Fruit fly (Drosophila melanogaster) whole organism, embryonic: ENCODE data around the gene woc.

Source experiments
- Blimp-1 ChIP-seq: fragments of 200-800 bp; sonication (Bioruptor generic); optimal IDR thresholded peaks from 3 replicates; lab custom pipeline; 2018; ENCODE audit warnings: missing biosample characterization, missing genetic modification characterization, mild to moderate bottlenecking, moderate library complexity, missing genetic modification reagents
- CG10147 ChIP-seq: fragments of 200-800 bp; sonication (Bioruptor generic); optimal IDR thresholded peaks from 2 replicates; lab custom pipeline; 2019; ENCODE audit warnings: missing biosample characterization, mild to moderate bottlenecking, missing genetic modification characterization, moderate library complexity
- CG10979 ChIP-seq: fragments of 200-800 bp; sonication (Bioruptor generic); optimal IDR thresholded peaks from 2 replicates; lab custom pipeline; 2018; ENCODE audit warnings: missing biosample characterization, mild to moderate bottlenecking, missing genetic modification characterization, moderate library complexity
- CG11456 ChIP-seq: fragments of 200-800 bp; sonication (Bioruptor generic); IDR thresholded peaks from 3 replicates; pipeline ENCODE4 v1.3.6; 2022; ENCODE audit warnings: missing biosample characterization, missing genetic modification characterization
- CG12659 ChIP-seq: fragments of 200-800 bp; sonication (Bioruptor generic); optimal IDR thresholded peaks from 3 replicates; lab custom pipeline; 2017; ENCODE audit warnings: mild to moderate bottlenecking, missing biosample characterization, missing genetic modification reagents, missing genetic modification characterization
- CG12942 ChIP-seq: fragments of 200-800 bp; sonication (Bioruptor generic); optimal IDR thresholded peaks from 3 replicates; lab custom pipeline; 2016; ENCODE audit warnings: missing biosample characterization, missing genetic modification characterization
- CG17612 ChIP-seq: fragments of 200-800 bp; sonication (Bioruptor generic); IDR thresholded peaks from 2 replicates; pipeline ENCODE4 v1.3.6; 2022; ENCODE audit warnings: missing biosample characterization, missing genetic modification characterization
- CG18011 ChIP-seq: fragments of 200-800 bp; sonication (Bioruptor generic); optimal IDR thresholded peaks from 2 replicates; lab custom pipeline; 2017; ENCODE audit warnings: missing biosample characterization, missing genetic modification characterization, mild to moderate bottlenecking, moderate library complexity, missing genotype
- CG18476 ChIP-seq: fragments of 200-800 bp; sonication (Bioruptor generic); optimal IDR thresholded peaks from 2 replicates; lab custom pipeline; 2016; ENCODE audit warnings: missing biosample characterization, mild to moderate bottlenecking, missing genetic modification characterization
- CG18619 ChIP-seq: fragments of 200-800 bp; sonication (Bioruptor generic); optimal IDR thresholded peaks from 3 replicates; lab custom pipeline; 2017; ENCODE audit warnings: missing biosample characterization, mild to moderate bottlenecking, missing genetic modification characterization
- CG2199 ChIP-seq: fragments of 200-800 bp; sonication (Bioruptor generic); IDR thresholded peaks from 3 replicates; pipeline ENCODE4 v1.3.6; 2022; ENCODE audit warnings: missing biosample characterization, missing genetic modification characterization
- CG34224 ChIP-seq: fragments of 200-800 bp; sonication (Bioruptor generic); IDR thresholded peaks from 3 replicates; pipeline ENCODE4 v1.3.6; 2022; ENCODE audit warnings: missing biosample characterization, missing genetic modification characterization; ENCODE audit not compliant: partially characterized antibody
- CG34376 ChIP-seq: fragments of 200-800 bp; sonication (Bioruptor generic); optimal IDR thresholded peaks from 2 replicates; lab custom pipeline; 2018; ENCODE audit warnings: missing biosample characterization, mild to moderate bottlenecking, missing genetic modification characterization
- CG4820 ChIP-seq: fragments of 200-800 bp; sonication (Bioruptor generic); optimal IDR thresholded peaks from 3 replicates; lab custom pipeline; 2016; ENCODE audit warnings: missing biosample characterization, missing genetic modification characterization
- CG4854 ChIP-seq: fragments of 200-800 bp; sonication (Bioruptor generic); optimal IDR thresholded peaks from 2 replicates; lab custom pipeline; 2016; ENCODE audit warnings: missing biosample characterization, missing genetic modification characterization, inconsistent platforms
- CG8478 ChIP-seq: fragments of >200 bp; optimal IDR thresholded peaks from 2 replicates; lab custom pipeline; 2018
- CG8944 ChIP-seq: fragments of 200-800 bp; sonication (Bioruptor generic); optimal IDR thresholded peaks from 3 replicates; lab custom pipeline; 2016; ENCODE audit warnings: missing biosample characterization, missing genetic modification characterization
- D19A ChIP-seq: fragments of 200-800 bp; optimal IDR thresholded peaks from 3 replicates; lab custom pipeline; 2019; ENCODE audit warnings: missing biosample characterization, mild to moderate bottlenecking, missing genetic modification characterization, moderate library complexity
- Ets65A ChIP-seq: fragments of 200-800 bp; sonication (Bioruptor generic); peaks from one replicate; lab custom pipeline; 2016; ENCODE audit warnings: missing biosample characterization, missing genetic modification characterization
- Fer1 ChIP-seq: fragments of 200-800 bp; sonication (Bioruptor generic); optimal IDR thresholded peaks from 2 replicates; lab custom pipeline; 2017; ENCODE audit warnings: missing biosample characterization, mild to moderate bottlenecking, missing genetic modification characterization
- Hr39 ChIP-seq: fragments of >200 bp; optimal IDR thresholded peaks from 2 replicates; lab custom pipeline; 2017
- Oaz ChIP-seq: fragments of 200-800 bp; sonication (Bioruptor generic); IDR thresholded peaks from 2 replicates; pipeline ENCODE4 v1.3.6; 2022; ENCODE audit warnings: missing biosample characterization, missing genetic modification characterization
- Stat92E ChIP-seq, 3 experiments: fragments of >200 bp in 2 of 3; fragments of 200-800 bp in 1 of 3; sonication (Bioruptor generic) in 1 of 3; optimal IDR thresholded peaks; 2 replicates each; lab custom pipeline; 2017 to 2019; ENCODE audit warnings: missing biosample characterization in 3 of 3, missing genetic modification characterization in 3 of 3, mild to moderate bottlenecking in 1 of 3, moderate library complexity in 1 of 3
- Trl ChIP-seq, 3 experiments: fragments of >200 bp in 2 of 3; fragments of 200-800 bp in 1 of 3; sonication (Bioruptor generic) in 1 of 3; optimal IDR thresholded peaks; 2 replicates in 1 of 3; 3 replicates in 2 of 3; lab custom pipeline; 2016 to 2017; ENCODE audit warnings: missing biosample characterization in 1 of 3, missing genetic modification characterization in 1 of 3
- Xrp1 ChIP-seq: fragments of 200-800 bp; sonication (Bioruptor generic); IDR thresholded peaks from 2 replicates; pipeline ENCODE4 v1.3.6; 2022; ENCODE audit warnings: missing biosample characterization, missing genetic modification characterization
- cas ChIP-seq: fragments of 200-800 bp; sonication (Bioruptor generic); IDR thresholded peaks from 2 replicates; pipeline ENCODE4 v1.3.6; 2022; ENCODE audit warnings: missing biosample characterization, missing genetic modification characterization
- cg ChIP-seq: fragments of 200-800 bp; sonication (Bioruptor generic); optimal IDR thresholded peaks from 3 replicates; lab custom pipeline; 2019; ENCODE audit warnings: missing biosample characterization, mild to moderate bottlenecking, missing genetic modification characterization, moderate library complexity
- crc ChIP-seq: fragments of 200-800 bp; sonication (Bioruptor generic); optimal IDR thresholded peaks from 2 replicates; lab custom pipeline; 2016; ENCODE audit warnings: missing biosample characterization, missing genetic modification characterization
- cwo ChIP-seq: fragments of 200-800 bp; sonication (Bioruptor generic); optimal IDR thresholded peaks from 3 replicates; lab custom pipeline; 2017; ENCODE audit warnings: missing biosample characterization, missing genetic modification characterization, mild to moderate bottlenecking, moderate library complexity, missing genetic modification reagents
- dan ChIP-seq: fragments of 200-800 bp; sonication (Bioruptor generic); IDR thresholded peaks from 2 replicates; pipeline ENCODE4 v1.3.6; 2022; ENCODE audit warnings: missing biosample characterization, missing genetic modification characterization
- exex ChIP-seq: fragments of 200-800 bp; sonication (Bioruptor generic); optimal IDR thresholded peaks from 4 replicates; lab custom pipeline; 2018; ENCODE audit warnings: missing biosample characterization, mild to moderate bottlenecking, missing genetic modification characterization, moderate library complexity
- ftz-f1 ChIP-seq: fragments of 200-800 bp; sonication (Bioruptor generic); optimal IDR thresholded peaks from 2 replicates; lab custom pipeline; 2016; ENCODE audit warnings: missing biosample characterization, missing genetic modification characterization
- gem ChIP-seq: fragments of 200-800 bp; sonication (Bioruptor generic); optimal IDR thresholded peaks from 2 replicates; lab custom pipeline; 2019; ENCODE audit warnings: missing biosample characterization, mild to moderate bottlenecking, missing genetic modification characterization, moderate library complexity
- grn ChIP-seq: fragments of 200-800 bp; sonication (Bioruptor generic); optimal IDR thresholded peaks from 3 replicates; lab custom pipeline; 2017; ENCODE audit warnings: missing biosample characterization, missing genetic modification characterization
- hbn ChIP-seq: fragments of 200-800 bp; sonication (Bioruptor generic); IDR thresholded peaks from 2 replicates; pipeline ENCODE4 v1.3.6; 2022; ENCODE audit warnings: missing biosample characterization, missing genetic modification characterization; ENCODE audit not compliant: partially characterized antibody
- ind ChIP-seq: fragments of 200-800 bp; sonication (Bioruptor generic); optimal IDR thresholded peaks from 3 replicates; lab custom pipeline; 2016; ENCODE audit warnings: missing biosample characterization, missing genetic modification characterization
- knrl ChIP-seq: fragments of 200-800 bp; sonication (Bioruptor generic); IDR thresholded peaks from 3 replicates; pipeline ENCODE4 v1.3.6; 2022; ENCODE audit warnings: missing biosample characterization, missing genetic modification characterization; ENCODE audit not compliant: partially characterized antibody
- lab ChIP-seq: fragments of 200-800 bp; sonication (Bioruptor generic); optimal IDR thresholded peaks from 3 replicates; lab custom pipeline; 2017; ENCODE audit warnings: missing biosample characterization, missing genetic modification characterization, mild to moderate bottlenecking, moderate library complexity, missing genetic modification reagents
- lola ChIP-seq, 3 experiments: fragments of >200 bp in 2 of 3; fragments of 200-800 bp in 1 of 3; sonication (Bioruptor generic) in 1 of 3; optimal IDR thresholded peaks; 2 replicates each; lab custom pipeline; 2017 to 2019; ENCODE audit warnings: missing biosample characterization in 3 of 3, missing genetic modification characterization in 3 of 3, mild to moderate bottlenecking in 1 of 3, moderate library complexity in 1 of 3
- mam ChIP-seq: fragments of 200-800 bp; sonication (Bioruptor generic); optimal IDR thresholded peaks from 3 replicates; lab custom pipeline; 2016; ENCODE audit warnings: missing biosample characterization, missing genetic modification characterization
- prd ChIP-seq, 3 experiments: fragments of >200 bp in 2 of 3; fragments of 200-800 bp in 1 of 3; sonication (Bioruptor generic) in 1 of 3; optimal IDR thresholded peaks in 2 of 3; IDR thresholded peaks in 1 of 3; 2 replicates in 2 of 3; 3 replicates in 1 of 3; pipeline versions ENCODE4 v1.3.6 to Lab custom; 2017 to 2022; ENCODE audit warnings: missing biosample characterization in 1 of 3, missing genetic modification characterization in 1 of 3
- sens ChIP-seq: fragments of 200-800 bp; sonication (Bioruptor generic); peaks from one replicate; lab custom pipeline; 2016; ENCODE audit warnings: missing biosample characterization, missing genetic modification characterization
- trem ChIP-seq: fragments of 200-800 bp; optimal IDR thresholded peaks from 3 replicates; lab custom pipeline; 2019; ENCODE audit warnings: missing biosample characterization, mild to moderate bottlenecking, missing genetic modification characterization, moderate library complexity
- tx ChIP-seq: fragments of 200-800 bp; sonication (Bioruptor generic); optimal IDR thresholded peaks from 2 replicates; lab custom pipeline; 2016; ENCODE audit warnings: missing biosample characterization, missing genetic modification characterization
- unpg ChIP-seq: fragments of 200-800 bp; sonication (Bioruptor generic); optimal IDR thresholded peaks from 3 replicates; lab custom pipeline; 2018; ENCODE audit warnings: missing biosample characterization, mild to moderate bottlenecking, missing genetic modification characterization, moderate library complexity
- vvl ChIP-seq: fragments of 200-800 bp; sonication (Bioruptor generic); IDR thresholded peaks from 2 replicates; pipeline ENCODE4 v1.3.6; 2022; ENCODE audit warnings: missing biosample characterization, missing genetic modification characterization

Gene woc

DNA sequence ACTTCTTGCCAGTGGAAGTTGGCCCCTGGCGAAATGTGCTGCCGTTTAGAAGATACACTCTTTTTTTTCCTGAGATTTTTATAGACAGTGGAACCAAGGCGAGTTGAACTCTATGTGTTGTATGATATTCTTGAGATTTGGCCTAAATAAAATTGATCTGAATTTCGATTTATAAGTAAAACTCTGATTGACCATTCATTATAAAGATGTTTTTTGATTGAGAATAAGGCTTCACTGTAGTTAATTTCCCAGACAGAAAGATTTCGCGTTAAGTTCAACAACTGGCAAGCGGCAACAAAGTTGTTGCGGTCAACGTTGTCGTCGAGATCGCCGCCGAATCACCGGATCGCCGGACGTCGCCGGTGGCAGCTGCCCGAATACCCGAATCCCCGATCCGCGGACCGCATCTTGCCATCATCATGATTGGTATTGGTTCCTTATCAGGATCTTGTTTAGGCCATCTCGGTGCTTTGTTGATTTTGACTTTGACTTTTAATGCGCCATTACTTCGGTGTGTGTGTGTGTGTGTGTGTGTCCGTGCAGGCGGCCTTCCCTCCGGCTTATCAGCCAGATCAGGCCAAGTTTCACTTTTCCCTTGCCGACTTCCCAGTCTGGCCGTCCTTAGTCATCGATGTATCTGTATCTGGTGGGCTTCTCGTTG is 41.7 kb downstream of the woc start:
- TF ChIP-seq Trl (optimal IDR thresholded peaks at IDR 0.05; lab: Kevin White, UChicago) (no peak), Trl (GFP tag; optimal IDR thresholded peaks at IDR 0.05; lab: Kevin White, UChicago) (no peak), trem (tag; lab: Kevin White, UChicago) (no peak), CG8944 (no peak), Blimp-1 (GFP tag; lab: Kevin White, UChicago) (peak; percentile 7), grn (peak; percentile 84)

DNA sequence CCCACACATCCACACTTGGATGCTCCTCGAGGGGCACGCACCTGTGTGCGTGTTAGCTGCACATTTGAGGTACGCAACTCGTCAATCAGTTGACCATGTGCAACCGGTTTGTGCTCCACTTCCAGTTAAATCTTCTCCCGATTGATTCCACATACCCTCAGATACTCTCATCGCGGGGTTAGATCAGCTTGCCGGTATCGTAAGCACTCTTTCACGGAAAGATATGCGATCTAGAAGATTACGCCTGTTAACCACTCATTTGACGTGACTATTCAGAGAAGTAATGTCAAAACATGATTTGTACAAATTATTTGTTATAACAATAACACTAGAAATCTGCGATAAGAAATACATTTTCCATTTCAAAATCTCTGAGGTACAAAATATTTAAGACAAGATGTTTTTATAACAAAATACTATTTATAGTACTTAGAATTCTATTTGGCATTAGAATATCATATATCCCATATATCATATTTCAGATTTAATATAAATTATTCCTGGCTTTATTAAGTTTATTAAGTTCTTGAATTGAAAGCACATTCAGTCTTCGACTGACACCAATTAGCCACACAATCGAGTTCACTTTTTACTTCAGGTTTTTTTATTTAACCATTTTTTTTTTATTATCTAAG is 42.9 kb downstream of the woc start:
- TF ChIP-seq dan (GFP tag; lab: Robert Waterston, UW): no peak
- TF ChIP-seq hbn (GFP tag; lab: Robert Waterston, UW): no peak
- no peak for TF ChIP-seq CG17612 (GFP tag; lab: Robert Waterston, UW)
- no peak for TF ChIP-seq CG12659 (GFP tag; lab: Kevin White, UChicago)
- no peak for TF ChIP-seq exex (tag; lab: Kevin White, UChicago)
- TF ChIP-seq mam (GFP tag; lab: Kevin White, UChicago): no peak
- peak; percentile 52 for TF ChIP-seq Ets65A (GFP tag; lab: Kevin White, UChicago)
- no peak for TF ChIP-seq knrl
- TF ChIP-seq lab: no peak
- no peak for TF ChIP-seq CG34376 (GFP tag; lab: Kevin White, UChicago)
- no peak for TF ChIP-seq Oaz (GFP tag; lab: Robert Waterston, UW)
- TF ChIP-seq vvl (GFP tag; lab: Robert Waterston, UW): no peak
- no peak for TF ChIP-seq Hr39 (lab: Kevin White, UChicago)
- peak; percentile 36 for TF ChIP-seq cg (GFP tag; lab: Kevin White, UChicago)
- TF ChIP-seq CG18011 (GFP tag; lab: Kevin White, UChicago): no peak
- no peak for TF ChIP-seq cwo
- no peak for TF ChIP-seq lola (GFP tag; optimal IDR thresholded peaks at IDR 0.05; lab: Kevin White, UChicago)
- no peak for TF ChIP-seq tx (GFP tag; lab: Kevin White, UChicago)
- no peak for TF ChIP-seq ind
- TF ChIP-seq CG11456: 0 out of 3 replicates have a peak, but pooled peaks have one; percentile 8
- TF ChIP-seq D19A: peak; percentile 35
- peak; percentile 69 for TF ChIP-seq grn
- TF ChIP-seq CG18476 (GFP tag; lab: Kevin White, UChicago): no peak
- no peak for TF ChIP-seq CG18619 (GFP tag; lab: Kevin White, UChicago)
- no peak for TF ChIP-seq cas (GFP tag; lab: Robert Waterston, UW)
- no peak for TF ChIP-seq Xrp1
- peak; percentile 27 for TF ChIP-seq sens (GFP tag; lab: Kevin White, UChicago)
- TF ChIP-seq Fer1 (GFP tag; lab: Kevin White, UChicago): no peak
- peak in 1 of 3 experiments; percentile 85 for TF ChIP-seq Stat92E (GFP tag; optimal IDR thresholded peaks at IDR 0.05; lab: Kevin White, UChicago)
- no peak for TF ChIP-seq Trl (optimal IDR thresholded peaks at IDR 0.05; lab: Kevin White, UChicago)
- TF ChIP-seq Trl (GFP tag; optimal IDR thresholded peaks at IDR 0.05; lab: Kevin White, UChicago): no peak
- TF ChIP-seq CG10979 (tag; lab: Kevin White, UChicago): no peak
- TF ChIP-seq CG2199: 0 out of 3 replicates have a peak, but pooled peaks have one; percentile 23
- no peak for TF ChIP-seq crc (GFP tag; lab: Kevin White, UChicago)
- TF ChIP-seq CG4854 (GFP tag; lab: Kevin White, UChicago): no peak
- TF ChIP-seq CG4820 (GFP tag; lab: Kevin White, UChicago): no peak
- no peak for TF ChIP-seq gem (tag; lab: Kevin White, UChicago)
- no peak for TF ChIP-seq unpg (GFP tag; lab: Kevin White, UChicago)
- no peak for TF ChIP-seq CG34224 (GFP tag; lab: Robert Waterston, UW)
- TF ChIP-seq CG12942 (GFP tag; lab: Kevin White, UChicago): no peak
- TF ChIP-seq ftz-f1: no peak
- TF ChIP-seq CG8478 (lab: Kevin White, UChicago): no peak
- no peak for TF ChIP-seq prd (optimal IDR thresholded peaks at IDR 0.05; lab: Kevin White, UChicago)
- no peak for TF ChIP-seq prd (GFP tag; IDR thresholded peaks at IDR 0.05; lab: Robert Waterston, UW)
- no peak for TF ChIP-seq CG10147 (GFP tag; lab: Kevin White, UChicago)
